Worm (Caenorhabditis elegans) whole organism, L2 larva: ENCODE data around the gene T25G12.13.
A peak's percentile ranks its signal among the peaks of the same experiment; 100 is the strongest.

ENCODE experiments used
- C34F6.9 ChIP-seq: fragments of 150-350 bp; optimal IDR thresholded peaks from 2 replicates; lab custom pipeline; 2014; ENCODE audit warnings: missing biosample characterization, missing genetic modification characterization
- F13H6.1 ChIP-seq: sonication (generic microtip); optimal IDR thresholded peaks from 2 replicates; lab custom pipeline; 2016; ENCODE audit warnings: missing genetic modification characterization, missing compliant biosample characterization
- R02D3.7 ChIP-seq: fragments of 150-350 bp; optimal IDR thresholded peaks from 2 replicates; lab custom pipeline; 2014; ENCODE audit warnings: missing biosample characterization, missing genetic modification characterization
- ZK546.5 ChIP-seq: sonication (generic microtip); optimal IDR thresholded peaks from 2 replicates; lab custom pipeline; 2017; ENCODE audit warnings: missing biosample characterization, missing genetic modification characterization
- ama-1 ChIP-seq: fragments of 150-350 bp; optimal IDR thresholded peaks from 2 replicates; lab custom pipeline; 2018; ENCODE audit warnings: inconsistent platforms
- ceh-16 ChIP-seq: fragments of 150-350 bp; optimal IDR thresholded peaks from 2 replicates; lab custom pipeline; 2014; ENCODE audit warnings: missing biosample characterization, missing genetic modification characterization
- crh-2 ChIP-seq: sonication (generic microtip); optimal IDR thresholded peaks from 2 replicates; lab custom pipeline; 2017; ENCODE audit warnings: missing biosample characterization, missing genetic modification characterization
- fos-1 ChIP-seq: fragments of 150-350 bp; optimal IDR thresholded peaks from 2 replicates; lab custom pipeline; 2014; ENCODE audit warnings: missing biosample characterization, missing genetic modification characterization
- gmeb-1 ChIP-seq: fragments of 150-350 bp; optimal IDR thresholded peaks from 2 replicates; lab custom pipeline; 2014; ENCODE audit warnings: missing biosample characterization, missing genetic modification characterization
- lin-13 ChIP-seq: fragments of 150-350 bp; optimal IDR thresholded peaks from 2 replicates; lab custom pipeline; 2014; ENCODE audit warnings: missing biosample characterization, missing genetic modification reagents, missing genetic modification characterization
- mab-5 ChIP-seq: fragments of 150-350 bp; optimal IDR thresholded peaks from 2 replicates; lab custom pipeline; 2014; ENCODE audit warnings: missing biosample characterization, missing genetic modification characterization
- mbf-1 ChIP-seq: sonication (generic microtip); optimal IDR thresholded peaks from 2 replicates; lab custom pipeline; 2017; ENCODE audit warnings: missing biosample characterization, missing genetic modification characterization
- mdl-1 ChIP-seq, 2 experiments: fragments of 150-350 bp in 1 of 2; sonication (generic microtip) in 1 of 2; optimal IDR thresholded peaks; 2 replicates each; lab custom pipeline; 2017; ENCODE audit warnings: missing biosample characterization in 2 of 2, missing genetic modification characterization in 2 of 2
- nhr-10 ChIP-seq: sonication (generic microtip); optimal IDR thresholded peaks from 2 replicates; lab custom pipeline; 2017; ENCODE audit warnings: missing biosample characterization, missing genetic modification characterization
- nhr-11 ChIP-seq: fragments of 150-350 bp; optimal IDR thresholded peaks from 2 replicates; lab custom pipeline; 2014; ENCODE audit warnings: missing biosample characterization, missing genetic modification characterization
- nhr-129 ChIP-seq: fragments of 150-350 bp; optimal IDR thresholded peaks from 2 replicates; lab custom pipeline; 2014; ENCODE audit warnings: missing biosample characterization, missing genetic modification characterization
- nhr-237 ChIP-seq: fragments of 150-350 bp; optimal IDR thresholded peaks from 2 replicates; lab custom pipeline; 2014; ENCODE audit warnings: missing biosample characterization, missing genetic modification characterization
- nhr-25 ChIP-seq: fragments of 150-350 bp; sonication (generic microtip); optimal IDR thresholded peaks from 3 replicates; lab custom pipeline; 2014; ENCODE audit warnings: missing biosample characterization, missing genetic modification characterization
- nhr-6 ChIP-seq: fragments of 150-350 bp; optimal IDR thresholded peaks from 2 replicates; lab custom pipeline; 2014; ENCODE audit warnings: missing biosample characterization, missing genetic modification characterization
- nhr-77 ChIP-seq: fragments of 150-350 bp; optimal IDR thresholded peaks from 2 replicates; lab custom pipeline; 2014; ENCODE audit warnings: missing biosample characterization, missing genetic modification characterization
- peb-1 ChIP-seq: fragments of 150-350 bp; optimal IDR thresholded peaks from 2 replicates; lab custom pipeline; 2014; ENCODE audit warnings: missing biosample characterization, missing genetic modification characterization
- sem-4 ChIP-seq: fragments of 150-350 bp; optimal IDR thresholded peaks from 2 replicates; lab custom pipeline; 2014; ENCODE audit warnings: missing biosample characterization, missing genetic modification reagents, missing genetic modification characterization
- skn-1 ChIP-seq: sonication (generic microtip); optimal IDR thresholded peaks from 2 replicates; lab custom pipeline; 2017; ENCODE audit warnings: missing biosample characterization, missing genetic modification characterization
- sma-9 ChIP-seq, 2 experiments: fragments of 150-350 bp in 1 of 2; sonication (generic microtip) in 1 of 2; optimal IDR thresholded peaks; 2 replicates each; lab custom pipeline; 2014 to 2016; ENCODE audit warnings: missing genetic modification characterization in 2 of 2, mild to moderate bottlenecking in 1 of 2, missing biosample characterization in 1 of 2, missing compliant biosample characterization in 1 of 2, missing genetic modification reagents in 1 of 2, moderate library complexity in 1 of 2
- unc-55 ChIP-seq: fragments of 150-350 bp; sonication (generic microtip); optimal IDR thresholded peaks from 3 replicates; lab custom pipeline; 2014; ENCODE audit warnings: missing biosample characterization, missing genetic modification reagents, missing genetic modification characterization
- unc-62 ChIP-seq: fragments of 150-350 bp; optimal IDR thresholded peaks from 2 replicates; lab custom pipeline; 2014; ENCODE audit warnings: missing biosample characterization, missing genetic modification reagents, missing genetic modification characterization
- zag-1 ChIP-seq: fragments of 150-350 bp; optimal IDR thresholded peaks from 2 replicates; lab custom pipeline; 2014; ENCODE audit warnings: missing biosample characterization, missing genetic modification characterization
- ztf-1 ChIP-seq: fragments of 200-800 bp; sonication (Bioruptor generic); conservative IDR thresholded peaks from 2 replicates; pipeline ENCODE4 v1.3.6; 2022; ENCODE audit warnings: missing genetic modification characterization, missing compliant biosample characterization
- ztf-11 ChIP-seq: sonication (generic microtip); optimal IDR thresholded peaks from 2 replicates; lab custom pipeline; 2017; ENCODE audit warnings: missing biosample characterization, missing genetic modification characterization

T25G12.13 gene

DNA sequence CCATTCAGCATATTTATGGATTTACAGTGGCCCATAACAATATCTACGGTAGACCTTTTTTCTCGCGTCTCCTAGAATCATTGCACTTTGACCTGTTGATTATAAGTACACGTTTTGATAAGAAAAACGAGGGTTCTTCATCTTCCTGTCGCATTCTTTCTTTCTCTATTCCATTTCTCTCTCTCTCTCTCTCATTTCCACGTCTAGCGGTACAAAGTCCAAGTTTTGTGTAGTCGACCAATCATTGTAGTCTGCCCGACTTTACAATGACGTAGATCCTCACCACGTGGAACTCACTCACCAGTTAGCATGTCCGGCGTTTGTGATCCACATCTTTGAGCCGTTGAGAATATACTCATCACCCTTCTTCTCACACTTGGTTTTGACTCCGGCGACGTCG, 27.0 kb upstream of the T25G12.13 start (continued):
- TF ChIP-seq nhr-10 (tag; lab: Kevin White, UChicago) (no peak), nhr-6 (tag; lab: Kevin White, UChicago) (no peak), gmeb-1 (tag; lab: Kevin White, UChicago) (peak; percentile 32), unc-55 (GFP tag; lab: Kevin White, UChicago) (no peak), peb-1 (no peak)

ce11 chrX:17217050-17217813, 25.9 kb upstream of the T25G12.13 start, which contains the start of gene acdh-7:
Gene acdh-7 (minus strand): TSS chrX:17217105.
- peak; percentile 68 for TF ChIP-seq ama-1 (lab: Kevin White, UChicago)
- TF ChIP-seq sem-4 (tag; lab: Kevin White, UChicago) = no peak
- peak; percentile 15 for TF ChIP-seq crh-2 (tag; lab: Kevin White, UChicago)
- peak; percentile 28 for TF ChIP-seq sma-9 (GFP tag; optimal IDR thresholded peaks at IDR 0.05; lab: Kevin White, UChicago)
- TF ChIP-seq sma-9 (tag; optimal IDR thresholded peaks at IDR 0.05; lab: Kevin White, UChicago) = no peak
- peak; percentile 18 for TF ChIP-seq nhr-129 (tag; lab: Kevin White, UChicago)
- TF ChIP-seq mdl-1 (tag; optimal IDR thresholded peaks at IDR 0.05; lab: Kevin White, UChicago) = no peak
- peak; percentile 14 for TF ChIP-seq fos-1 (tag; lab: Kevin White, UChicago)
- TF ChIP-seq nhr-25 (tag; lab: Kevin White, UChicago) = no peak

ce11 chrX:17221873-17222525, 21.2 kb upstream of the T25G12.13 start, which contains the start of gene rab-6.2:
Gene rab-6.2 (plus strand): TSS chrX:17222475.
- no peak for TF ChIP-seq zag-1 (tag; lab: Kevin White, UChicago)
- TF ChIP-seq ama-1 (lab: Kevin White, UChicago) = no peak
- TF ChIP-seq unc-55 (GFP tag; lab: Kevin White, UChicago) = peak; percentile 32
- no peak for TF ChIP-seq R02D3.7
- peak; percentile 7 for TF ChIP-seq crh-2 (tag; lab: Kevin White, UChicago)
- peak; percentile 34 for TF ChIP-seq C34F6.9 (tag; lab: Kevin White, UChicago)

- no peak for TF ChIP-seq ztf-11 (tag; lab: Kevin White, UChicago)
- TF ChIP-seq, all 48 proteins: peak for 0
These were observed 15.8 kb upstream of the T25G12.13 start for ce11 chrX:17227376-17227775.

- TF ChIP-seq F13H6.1 (no peak), ztf-1 (GFP tag; lab: Robert Waterston, UW) (no peak), nhr-77 (tag; lab: Kevin White, UChicago) (no peak), fos-1 (tag; lab: Kevin White, UChicago) (peak; percentile 6), nhr-6 (tag; lab: Kevin White, UChicago) (no peak)
These were observed 13.0 kb upstream of the T25G12.13 start, which contains the start of gene T25G12.6 for ce11 chrX:17230108-17230507. Gene T25G12.6 (minus strand): TSS chrX:17230208.

DNA sequence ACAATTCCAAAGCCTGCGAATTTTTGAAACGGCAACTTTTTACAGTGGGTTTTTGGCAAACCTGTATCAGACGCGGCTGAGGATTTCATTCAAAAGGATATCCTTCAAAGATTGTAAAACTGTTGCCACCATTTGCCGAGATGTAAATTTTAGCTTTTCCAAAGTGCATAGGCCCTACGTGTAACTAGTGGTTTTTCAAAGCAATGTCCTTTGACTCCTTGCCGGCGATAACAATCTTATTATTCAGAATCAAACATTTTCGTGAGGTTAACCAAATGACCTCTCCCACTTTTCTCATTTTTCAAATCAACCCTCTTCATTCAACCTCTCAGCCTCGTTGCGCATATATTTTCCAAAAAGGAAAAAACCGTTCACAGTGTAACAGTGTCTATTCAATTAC, 11.8 kb upstream of the T25G12.13 start, which contains the start of gene T25G12.3:
Gene T25G12.3, plus strand, starts transcription at position 301 of the 400 bp plus-strand sequence.
- no peak for TF ChIP-seq mab-5 (tag; lab: Kevin White, UChicago)
- peak; percentile 26 for TF ChIP-seq nhr-25 (tag; lab: Kevin White, UChicago)

ce11 chrX:17234988-17235387, 8.2 kb upstream of the T25G12.13 start:
- no peak for TF ChIP-seq skn-1
- no peak for TF ChIP-seq lin-13 (GFP tag; lab: Kevin White, UChicago)
- no peak for TF ChIP-seq nhr-11 (tag; lab: Kevin White, UChicago)
- no peak for TF ChIP-seq unc-62 (GFP tag; lab: Kevin White, UChicago)
- no peak for TF ChIP-seq ceh-16 (tag; lab: Kevin White, UChicago)
- no peak for TF ChIP-seq nhr-10 (tag; lab: Kevin White, UChicago)
- TF ChIP-seq ztf-11 (tag; lab: Kevin White, UChicago) = no peak
- no peak for TF ChIP-seq zag-1 (tag; lab: Kevin White, UChicago)
- no peak for TF ChIP-seq nhr-237
- no peak for TF ChIP-seq ama-1 (lab: Kevin White, UChicago)
- no peak for TF ChIP-seq mab-5 (tag; lab: Kevin White, UChicago)
- TF ChIP-seq ZK546.5 (tag; lab: Kevin White, UChicago) = no peak
- no peak for TF ChIP-seq gmeb-1 (tag; lab: Kevin White, UChicago)
- no peak for TF ChIP-seq nhr-6 (tag; lab: Kevin White, UChicago)
- TF ChIP-seq mbf-1 (tag; lab: Kevin White, UChicago) = no peak
- no peak for TF ChIP-seq nhr-129 (tag; lab: Kevin White, UChicago)
